Worm (Caenorhabditis elegans) whole organism, early embryonic: ENCODE results near the gene aakb-2.

Experiments
- B0310.2 ChIP-seq: sonication (generic microtip); optimal IDR thresholded peaks from 2 replicates; lab custom pipeline; 2016; ENCODE audit warnings: mild to moderate bottlenecking, missing genetic modification characterization, missing compliant biosample characterization
- F13C5.2 ChIP-seq: sonication (generic microtip); optimal IDR thresholded peaks from 2 replicates; lab custom pipeline; 2017; ENCODE audit warnings: mild to moderate bottlenecking, missing genetic modification characterization, inconsistent platforms, missing compliant biosample characterization
- aly-1 ChIP-seq: sonication (generic microtip); optimal IDR thresholded peaks from 2 replicates; lab custom pipeline; 2016; ENCODE audit warnings: missing genetic modification characterization, missing compliant biosample characterization
- ama-1 ChIP-seq: fragments of 150-350 bp; optimal IDR thresholded peaks from 2 replicates; lab custom pipeline; 2014
- ceh-13 ChIP-seq: fragments of 200-800 bp; sonication (Bioruptor generic); optimal IDR thresholded peaks from 2 replicates; lab custom pipeline; 2018; ENCODE audit warnings: mild to moderate bottlenecking, missing genetic modification characterization, missing compliant biosample characterization
- ceh-36 ChIP-seq: sonication (generic microtip); optimal IDR thresholded peaks from 2 replicates; lab custom pipeline; 2016; ENCODE audit warnings: missing genetic modification characterization, inconsistent platforms, missing compliant biosample characterization
- ets-7 ChIP-seq: sonication (generic microtip); optimal IDR thresholded peaks from 2 replicates; lab custom pipeline; 2016; ENCODE audit warnings: missing genotype, missing genetic modification characterization, missing compliant biosample characterization
- flt-1 ChIP-seq: fragments of 200-800 bp; sonication (Bioruptor generic); IDR thresholded peaks from 2 replicates; pipeline ENCODE4 v1.3.6; 2022; ENCODE audit warnings: missing genetic modification characterization, missing compliant biosample characterization
- hmbx-1 ChIP-seq: sonication (generic microtip); optimal IDR thresholded peaks from 2 replicates; lab custom pipeline; 2016; ENCODE audit warnings: mild to moderate bottlenecking, missing genetic modification characterization, missing compliant biosample characterization
- hmg-4 ChIP-seq: fragments of 200-800 bp; sonication (Bioruptor generic); optimal IDR thresholded peaks from 2 replicates; lab custom pipeline; 2018; ENCODE audit warnings: mild to moderate bottlenecking, missing genetic modification characterization, missing compliant biosample characterization
- hnd-1 ChIP-seq: sonication (generic microtip); optimal IDR thresholded peaks from 2 replicates; lab custom pipeline; 2016; ENCODE audit warnings: missing genetic modification characterization, missing compliant biosample characterization
- pes-1 ChIP-seq: fragments of 200-800 bp; sonication (Bioruptor generic); IDR thresholded peaks from 2 replicates; pipeline ENCODE4 v1.3.6; 2022; ENCODE audit warnings: missing genetic modification reagents, missing genetic modification characterization, missing compliant biosample characterization
- scrt-1 ChIP-seq: fragments of 200-800 bp; sonication (Bioruptor generic); IDR thresholded peaks from 2 replicates; pipeline ENCODE4 v1.3.6; 2022; ENCODE audit warnings: missing genetic modification characterization, missing compliant biosample characterization
- sea-1 ChIP-seq: fragments of 200-800 bp; sonication (Bioruptor generic); conservative IDR thresholded peaks from 2 replicates; pipeline ENCODE4 v1.3.6; 2022; ENCODE audit warnings: missing genetic modification characterization, missing compliant biosample characterization
- tbx-11 ChIP-seq: fragments of 200-800 bp; sonication (Bioruptor generic); IDR thresholded peaks from 2 replicates; pipeline ENCODE4 v1.3.6; 2022; ENCODE audit warnings: missing genetic modification characterization, missing compliant biosample characterization
- tbx-37 ChIP-seq: fragments of 200-800 bp; sonication (Bioruptor generic); conservative IDR thresholded peaks from 2 replicates; pipeline ENCODE4 v1.3.6; 2022; ENCODE audit warnings: missing genetic modification reagents, missing genetic modification characterization, missing compliant biosample characterization
- tra-4 ChIP-seq: sonication (generic microtip); optimal IDR thresholded peaks from 2 replicates; lab custom pipeline; 2017; ENCODE audit warnings: missing genetic modification characterization, missing compliant biosample characterization

Gene aakb-2

DNA sequence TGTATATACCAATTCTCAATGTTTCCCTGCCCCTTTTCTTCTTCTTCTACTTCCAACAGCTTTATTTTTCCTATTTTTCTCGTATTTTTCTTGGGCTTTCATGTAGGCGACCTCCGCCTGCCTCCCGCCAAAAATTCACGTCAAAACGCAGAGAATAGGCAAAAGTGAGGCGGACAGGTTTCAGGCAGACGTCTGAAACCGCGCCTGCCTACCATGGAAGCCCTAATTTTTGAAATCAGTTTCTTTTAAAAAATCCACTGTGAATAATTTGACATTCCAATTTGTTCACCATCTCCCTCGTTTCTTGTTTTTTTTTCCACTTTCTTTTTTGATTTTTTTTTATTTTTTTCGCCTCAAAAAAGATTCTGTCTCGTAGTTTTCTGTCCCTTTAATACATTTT lies 1.8 kb downstream of the aakb-2 start:
- TF ChIP-seq B0310.2 (no peak), flt-1 (GFP tag; lab: Robert Waterston, UW) (no peak), ceh-36 (tag; lab: Kevin White, UChicago) (no peak), pes-1 (GFP tag; lab: Robert Waterston, UW) (no peak), ets-7 (tag; lab: Kevin White, UChicago) (no peak), hmbx-1 (tag; lab: Kevin White, UChicago) (no peak), tra-4 (no peak), aly-1 (tag; lab: Kevin White, UChicago) (no peak), hnd-1 (tag; lab: Kevin White, UChicago) (no peak), tbx-11 (no peak), ama-1 (lab: Kevin White, UChicago) (no peak), F13C5.2 (tag; lab: Kevin White, UChicago) (no peak), scrt-1 (GFP tag; lab: Robert Waterston, UW) (no peak), tbx-37 (GFP tag; lab: Robert Waterston, UW) (no peak), ceh-13 (GFP tag; lab: Kevin White, UChicago) (no peak), hmg-4 (GFP tag; lab: Kevin White, UChicago) (no peak), sea-1 (GFP tag; lab: Robert Waterston, UW) (no peak)

- TF ChIP-seq B0310.2 (no peak), pes-1 (GFP tag; lab: Robert Waterston, UW) (no peak)
Measured at ce11 chrIII:11240776-11241175, 3.8 kb downstream of the aakb-2 start.

DNA sequence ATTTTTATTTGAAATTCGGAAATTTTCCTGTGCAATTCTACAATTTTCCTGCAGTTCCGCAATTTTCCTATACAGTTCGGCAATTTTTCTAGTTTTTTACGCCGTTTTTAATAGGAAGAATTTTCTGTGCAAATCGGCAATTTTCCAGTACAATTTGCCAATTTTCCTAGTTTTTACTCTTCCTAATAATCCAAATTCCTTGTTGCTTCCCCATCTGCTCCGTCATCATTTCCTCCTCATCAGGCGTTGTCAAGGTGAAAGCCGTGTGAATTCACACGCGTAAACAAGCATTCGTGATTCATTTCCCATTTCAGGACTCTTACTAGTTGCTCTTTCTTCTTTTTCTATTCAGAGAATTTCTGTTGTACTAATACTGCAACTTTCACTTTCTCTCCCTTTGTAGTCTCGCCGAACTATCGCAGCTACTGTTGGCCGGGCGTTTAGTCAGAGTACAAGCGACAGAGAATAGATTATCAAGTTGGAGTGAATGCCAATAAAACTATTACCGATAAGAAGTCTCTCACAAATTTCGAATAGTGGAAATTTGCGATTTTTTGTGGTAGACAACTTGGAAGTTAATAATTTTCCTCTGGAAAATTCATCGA lies 4.7 kb downstream of the aakb-2 start:
- TF ChIP-seq tbx-37 (GFP tag; lab: Robert Waterston, UW) = no peak
- no peak for TF ChIP-seq ets-7 (tag; lab: Kevin White, UChicago)
- TF ChIP-seq tbx-11 = no peak
- TF ChIP-seq sea-1 (GFP tag; lab: Robert Waterston, UW) = no peak
- no peak for TF ChIP-seq F13C5.2 (tag; lab: Kevin White, UChicago)
- no peak for TF ChIP-seq aly-1 (tag; lab: Kevin White, UChicago)
- TF ChIP-seq B0310.2 = no peak
- no peak for TF ChIP-seq pes-1 (GFP tag; lab: Robert Waterston, UW)
- TF ChIP-seq hmbx-1 (tag; lab: Kevin White, UChicago) = no peak
- TF ChIP-seq hnd-1 (tag; lab: Kevin White, UChicago) = no peak
- TF ChIP-seq ama-1 (lab: Kevin White, UChicago) = no peak
- TF ChIP-seq ceh-36 (tag; lab: Kevin White, UChicago) = no peak
- TF ChIP-seq tra-4 = no peak
- no peak for TF ChIP-seq hmg-4 (GFP tag; lab: Kevin White, UChicago)
- TF ChIP-seq scrt-1 (GFP tag; lab: Robert Waterston, UW) = no peak
- TF ChIP-seq ceh-13 (GFP tag; lab: Kevin White, UChicago) = no peak
- TF ChIP-seq flt-1 (GFP tag; lab: Robert Waterston, UW) = no peak

DNA sequence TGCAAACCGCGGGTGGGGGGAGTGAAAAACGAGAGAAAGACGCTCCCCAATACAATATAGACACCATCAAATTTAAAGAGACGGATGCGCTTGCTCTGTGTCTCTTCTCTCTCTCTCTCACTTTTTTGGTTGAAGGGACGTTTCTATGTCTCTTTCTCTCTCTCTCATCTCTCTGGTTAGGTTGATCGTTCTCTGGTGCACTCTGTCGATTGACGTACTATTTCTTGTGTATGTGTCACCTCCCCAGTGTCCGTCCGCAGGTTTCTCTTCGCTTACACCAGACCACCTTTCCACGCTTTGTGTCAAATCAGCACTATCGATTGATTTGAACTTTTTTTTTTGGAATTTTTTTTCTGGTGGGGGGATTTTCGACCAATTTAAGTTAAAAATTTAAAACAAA lies 6.5 kb downstream of the aakb-2 start:
- no peak for TF ChIP-seq aly-1 (tag; lab: Kevin White, UChicago)
- TF ChIP-seq ama-1 (lab: Kevin White, UChicago) = no peak
- no peak for TF ChIP-seq tbx-37 (GFP tag; lab: Robert Waterston, UW)
- no peak for TF ChIP-seq pes-1 (GFP tag; lab: Robert Waterston, UW)
- TF ChIP-seq hmg-4 (GFP tag; lab: Kevin White, UChicago) = no peak
- no peak for TF ChIP-seq scrt-1 (GFP tag; lab: Robert Waterston, UW)
- TF ChIP-seq hmbx-1 (tag; lab: Kevin White, UChicago) = no peak
- no peak for TF ChIP-seq tra-4

DNA sequence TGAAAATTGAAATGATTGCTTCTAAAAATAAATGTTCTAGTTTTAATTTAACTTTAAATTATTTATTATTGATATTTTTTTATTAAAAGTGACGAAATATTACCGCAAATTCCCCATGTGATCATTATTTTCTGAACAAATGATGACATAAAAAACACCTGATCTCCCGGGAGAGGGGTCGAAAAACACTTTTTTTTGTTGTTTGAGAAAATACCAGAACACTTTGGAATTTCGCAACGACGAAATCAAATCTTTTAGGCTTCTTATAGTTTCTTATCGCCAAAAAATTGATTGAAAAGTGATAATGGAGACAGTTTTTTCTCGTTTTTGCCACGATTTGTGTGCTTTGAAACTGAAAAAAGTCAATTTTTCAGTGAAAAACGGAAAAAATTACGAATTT lies 7.4 kb downstream of the aakb-2 start:
- TF ChIP-seq tbx-11 = no peak
- no peak for TF ChIP-seq F13C5.2 (tag; lab: Kevin White, UChicago)
- no peak for TF ChIP-seq aly-1 (tag; lab: Kevin White, UChicago)
- no peak for TF ChIP-seq sea-1 (GFP tag; lab: Robert Waterston, UW)

ce11 chrIII:11244820-11245219 lies 7.9 kb downstream of the aakb-2 start, which contains the start of gene rsks-1:
TSS of gene rsks-1 (plus strand) at chrIII:11245120.
- TF ChIP-seq pes-1 (GFP tag; lab: Robert Waterston, UW) = no peak
- TF ChIP-seq F13C5.2 (tag; lab: Kevin White, UChicago) = no peak
- no peak for TF ChIP-seq scrt-1 (GFP tag; lab: Robert Waterston, UW)
- TF ChIP-seq ama-1 (lab: Kevin White, UChicago) = no peak
- no peak for TF ChIP-seq ceh-36 (tag; lab: Kevin White, UChicago)
- TF ChIP-seq B0310.2 = no peak
- TF ChIP-seq tbx-11 = no peak
- no peak for TF ChIP-seq ceh-13 (GFP tag; lab: Kevin White, UChicago)
- TF ChIP-seq sea-1 (GFP tag; lab: Robert Waterston, UW) = no peak
- no peak for TF ChIP-seq hmg-4 (GFP tag; lab: Kevin White, UChicago)
- TF ChIP-seq flt-1 (GFP tag; lab: Robert Waterston, UW) = no peak
- no peak for TF ChIP-seq aly-1 (tag; lab: Kevin White, UChicago)
- no peak for TF ChIP-seq hnd-1 (tag; lab: Kevin White, UChicago)
- no peak for TF ChIP-seq tra-4
- no peak for TF ChIP-seq hmbx-1 (tag; lab: Kevin White, UChicago)
- TF ChIP-seq tbx-37 (GFP tag; lab: Robert Waterston, UW) = no peak
- TF ChIP-seq ets-7 (tag; lab: Kevin White, UChicago) = no peak

ce11 chrIII:11246588-11246987 lies 9.6 kb downstream of the aakb-2 start:
- TF ChIP-seq aly-1 (tag; lab: Kevin White, UChicago) (no peak), pes-1 (GFP tag; lab: Robert Waterston, UW) (no peak), ceh-36 (tag; lab: Kevin White, UChicago) (no peak), tra-4 (no peak), hmbx-1 (tag; lab: Kevin White, UChicago) (no peak), ets-7 (tag; lab: Kevin White, UChicago) (no peak), B0310.2 (no peak), hnd-1 (tag; lab: Kevin White, UChicago) (no peak), scrt-1 (GFP tag; lab: Robert Waterston, UW) (no peak), ceh-13 (GFP tag; lab: Kevin White, UChicago) (no peak), tbx-11 (no peak), ama-1 (lab: Kevin White, UChicago) (no peak), flt-1 (GFP tag; lab: Robert Waterston, UW) (no peak), sea-1 (GFP tag; lab: Robert Waterston, UW) (no peak), F13C5.2 (tag; lab: Kevin White, UChicago) (no peak), tbx-37 (GFP tag; lab: Robert Waterston, UW) (no peak), hmg-4 (GFP tag; lab: Kevin White, UChicago) (no peak)
